Worm (Caenorhabditis elegans) whole organism, mixed stage, embryonic: ENCODE data around the gene ZK228.1.

ENCODE experiments used
- bed-3 ChIP-seq: fragments of 200-800 bp; sonication (Bioruptor generic); optimal IDR thresholded peaks from 3 replicates; lab custom pipeline; 2018; ENCODE audit warnings: mild to moderate bottlenecking, missing genetic modification characterization, moderate library complexity, missing compliant biosample characterization
- blmp-1 ChIP-seq: fragments of 150-350 bp; optimal IDR thresholded peaks from 2 replicates; lab custom pipeline; 2014; ENCODE audit warnings: missing biosample characterization, missing genetic modification characterization
- ceh-39 ChIP-seq: fragments of 150-350 bp; optimal IDR thresholded peaks from 2 replicates; lab custom pipeline; 2014; ENCODE audit warnings: missing biosample characterization, missing genetic modification characterization
- ceh-43 ChIP-seq: fragments of 200-800 bp; sonication (Bioruptor generic); optimal IDR thresholded peaks from 2 replicates; lab custom pipeline; 2018; ENCODE audit warnings: mild to moderate bottlenecking, missing genetic modification characterization, moderate library complexity, missing compliant biosample characterization
- ceh-83 ChIP-seq: fragments of 200-800 bp; sonication (Bioruptor generic); optimal IDR thresholded peaks from 2 replicates; lab custom pipeline; 2018; ENCODE audit warnings: mild to moderate bottlenecking, missing genetic modification characterization, missing compliant biosample characterization
- ces-1 ChIP-seq: fragments of 150-350 bp; optimal IDR thresholded peaks from 2 replicates; lab custom pipeline; 2014; ENCODE audit warnings: missing biosample characterization, missing genetic modification reagents, missing genetic modification characterization
- drap-1 ChIP-seq: fragments of 200-800 bp; sonication (Bioruptor generic); optimal IDR thresholded peaks from 3 replicates; lab custom pipeline; 2018; ENCODE audit warnings: mild to moderate bottlenecking, missing genetic modification characterization, missing compliant biosample characterization
- elt-1 ChIP-seq: sonication (generic microtip); optimal IDR thresholded peaks from 2 replicates; lab custom pipeline; 2017; ENCODE audit warnings: missing genetic modification characterization, mild to moderate bottlenecking, missing compliant biosample characterization, antibody characterized with exemption, moderate library complexity, borderline replicate concordance; ENCODE audit not compliant: insufficient read depth
- elt-3 ChIP-seq: fragments of 150-350 bp; optimal IDR thresholded peaks from 2 replicates; lab custom pipeline; 2014; ENCODE audit warnings: missing biosample characterization, missing genetic modification characterization
- flh-1 ChIP-seq: fragments of 200-800 bp; sonication (Bioruptor generic); optimal IDR thresholded peaks from 2 replicates; lab custom pipeline; 2018; ENCODE audit warnings: mild to moderate bottlenecking, missing genetic modification characterization, moderate library complexity, missing compliant biosample characterization
- ham-2 ChIP-seq: fragments of 200-800 bp; sonication (Bioruptor generic); optimal IDR thresholded peaks from 2 replicates; lab custom pipeline; 2018; ENCODE audit warnings: mild to moderate bottlenecking, missing genetic modification characterization, missing compliant biosample characterization
- hlh-1 ChIP-seq: fragments of 150-350 bp; optimal IDR thresholded peaks from 2 replicates; lab custom pipeline; 2014; ENCODE audit warnings: missing biosample characterization, missing genetic modification reagents, missing genetic modification characterization
- lin-13 ChIP-seq: fragments of 150-350 bp; optimal IDR thresholded peaks from 2 replicates; lab custom pipeline; 2014; ENCODE audit warnings: missing biosample characterization, missing genetic modification characterization
- lin-32 ChIP-seq: fragments of 200-800 bp; sonication (Bioruptor generic); optimal IDR thresholded peaks from 2 replicates; lab custom pipeline; 2018; ENCODE audit warnings: mild to moderate bottlenecking, missing genetic modification characterization, missing compliant biosample characterization
- lsy-2 ChIP-seq: fragments of 150-350 bp; optimal IDR thresholded peaks from 2 replicates; lab custom pipeline; 2014; ENCODE audit warnings: missing biosample characterization, missing genetic modification characterization
- mab-5 ChIP-seq: fragments of 150-350 bp; optimal IDR thresholded peaks from 2 replicates; lab custom pipeline; 2014; ENCODE audit warnings: missing biosample characterization, missing genetic modification characterization
- mep-1 ChIP-seq: fragments of 150-350 bp; optimal IDR thresholded peaks from 2 replicates; lab custom pipeline; 2017; ENCODE audit warnings: missing biosample characterization, missing genetic modification reagents, missing genetic modification characterization, inconsistent platforms
- nhr-12 ChIP-seq: fragments of 150-350 bp; optimal IDR thresholded peaks from 2 replicates; lab custom pipeline; 2014; ENCODE audit warnings: missing biosample characterization, missing genetic modification characterization
- nhr-2 ChIP-seq: fragments of 150-350 bp; optimal IDR thresholded peaks from 2 replicates; lab custom pipeline; 2014; ENCODE audit warnings: missing biosample characterization, missing genetic modification characterization
- nhr-237 ChIP-seq: fragments of 150-350 bp; optimal IDR thresholded peaks from 2 replicates; lab custom pipeline; 2014; ENCODE audit warnings: missing biosample characterization, missing genetic modification characterization
- nhr-28 ChIP-seq: fragments of 150-350 bp; optimal IDR thresholded peaks from 2 replicates; lab custom pipeline; 2014; ENCODE audit warnings: missing biosample characterization, missing genetic modification characterization
- nhr-76 ChIP-seq: sonication (generic microtip); optimal IDR thresholded peaks from 2 replicates; lab custom pipeline; 2017; ENCODE audit warnings: missing biosample characterization, missing genetic modification characterization
- pha-4 ChIP-seq: fragments of 150-350 bp; optimal IDR thresholded peaks from 2 replicates; lab custom pipeline; 2018; ENCODE audit warnings: missing biosample characterization, missing genetic modification reagents, missing genetic modification characterization
- sem-2 ChIP-seq: fragments of 200-800 bp; sonication (Bioruptor generic); optimal IDR thresholded peaks from 2 replicates; lab custom pipeline; 2018; ENCODE audit warnings: mild to moderate bottlenecking, missing genetic modification characterization, missing compliant biosample characterization
- snpc-4 ChIP-seq: fragments of 150-350 bp; optimal IDR thresholded peaks from 2 replicates; lab custom pipeline; 2014; ENCODE audit warnings: missing biosample characterization, missing genetic modification characterization
- tbx-8 ChIP-seq: fragments of 200-800 bp; sonication (Bioruptor generic); optimal IDR thresholded peaks from 2 replicates; lab custom pipeline; 2018; ENCODE audit warnings: mild to moderate bottlenecking, missing genetic modification characterization, moderate library complexity, missing compliant biosample characterization
- unc-39 ChIP-seq: fragments of 150-350 bp; optimal IDR thresholded peaks from 2 replicates; lab custom pipeline; 2014; ENCODE audit warnings: missing biosample characterization, missing genetic modification characterization
- unc-62 ChIP-seq: fragments of 150-350 bp; optimal IDR thresholded peaks from 2 replicates; lab custom pipeline; 2014; ENCODE audit warnings: missing biosample characterization, missing genetic modification reagents, missing genetic modification characterization
- zip-8 ChIP-seq: fragments of 150-350 bp; optimal IDR thresholded peaks from 2 replicates; lab custom pipeline; 2014; ENCODE audit warnings: missing biosample characterization, missing genetic modification characterization
- ztf-11 ChIP-seq: fragments of 150-350 bp; optimal IDR thresholded peaks from 2 replicates; lab custom pipeline; 2014; ENCODE audit warnings: missing biosample characterization, missing genetic modification characterization

The ZK228.1 gene

ce11 chrV:18412351-18412750 is 31.9 kb upstream of the ZK228.1 start:
- TF ChIP-seq ces-1 (GFP tag; lab: Kevin White, UChicago) = no peak
- TF ChIP-seq ham-2 (GFP tag; lab: Kevin White, UChicago) = no peak
- no peak for TF ChIP-seq pha-4 (tag; lab: Kevin White, UChicago)
- no peak for TF ChIP-seq ceh-39 (tag; lab: Kevin White, UChicago)
- TF ChIP-seq blmp-1 (tag; lab: Kevin White, UChicago) = no peak
- TF ChIP-seq elt-1 (tag; lab: Kevin White, UChicago) = no peak
- no peak for TF ChIP-seq nhr-28 (tag; lab: Kevin White, UChicago)
- TF ChIP-seq nhr-237 (tag; lab: Kevin White, UChicago) = no peak
- TF ChIP-seq nhr-76 (tag; lab: Kevin White, UChicago) = no peak
- no peak for TF ChIP-seq drap-1 (GFP tag; lab: Kevin White, UChicago)
- no peak for TF ChIP-seq flh-1
- TF ChIP-seq tbx-8 (GFP tag; lab: Kevin White, UChicago) = no peak
- no peak for TF ChIP-seq snpc-4 (tag; lab: Kevin White, UChicago)
- TF ChIP-seq ceh-83 (GFP tag; lab: Kevin White, UChicago) = no peak
- no peak for TF ChIP-seq ztf-11 (tag; lab: Kevin White, UChicago)
- TF ChIP-seq mep-1 = no peak

- TF ChIP-seq snpc-4 (tag; lab: Kevin White, UChicago) (no peak), elt-1 (tag; lab: Kevin White, UChicago) (no peak), lsy-2 (tag; lab: Kevin White, UChicago) (no peak), zip-8 (tag; lab: Kevin White, UChicago) (no peak), nhr-12 (no peak), unc-62 (GFP tag; lab: Kevin White, UChicago) (no peak), pha-4 (tag; lab: Kevin White, UChicago) (no peak), mab-5 (tag; lab: Kevin White, UChicago) (no peak), ceh-83 (GFP tag; lab: Kevin White, UChicago) (no peak), bed-3 (no peak), ham-2 (GFP tag; lab: Kevin White, UChicago) (no peak), lin-13 (no peak), tbx-8 (GFP tag; lab: Kevin White, UChicago) (no peak), blmp-1 (tag; lab: Kevin White, UChicago) (no peak), ceh-43 (GFP tag; lab: Kevin White, UChicago) (no peak), ces-1 (GFP tag; lab: Kevin White, UChicago) (no peak)
Observed at ce11 chrV:18412887-18413286, 31.3 kb upstream of the ZK228.1 start, which contains the start of gene ZK262.2. Gene ZK262.2, minus strand, starts transcription at chrV:18412987.

- TF ChIP-seq nhr-28 (tag; lab: Kevin White, UChicago) = no peak
- no peak for TF ChIP-seq elt-3 (tag; lab: Kevin White, UChicago)
- TF ChIP-seq ham-2 (GFP tag; lab: Kevin White, UChicago) = no peak
- no peak for TF ChIP-seq flh-1
- no peak for TF ChIP-seq nhr-12
- TF ChIP-seq lsy-2 (tag; lab: Kevin White, UChicago) = no peak
- no peak for TF ChIP-seq sem-2 (GFP tag; lab: Kevin White, UChicago)
- no peak for TF ChIP-seq unc-39
Observed at ce11 chrV:18414051-18414450, 30.2 kb upstream of the ZK228.1 start, which contains the start of gene txt-8. Gene txt-8, plus strand, starts transcription at chrV:18414351.

ce11 chrV:18420797-18421196 is 23.4 kb upstream of the ZK228.1 start, which contains the start of gene srj-26:
Gene srj-26, plus strand, starts transcription at chrV:18421097.
- TF ChIP-seq unc-39 (no peak), elt-3 (tag; lab: Kevin White, UChicago) (no peak), lin-32 (GFP tag; lab: Kevin White, UChicago) (no peak), pha-4 (tag; lab: Kevin White, UChicago) (no peak), tbx-8 (GFP tag; lab: Kevin White, UChicago) (no peak), bed-3 (no peak), ham-2 (GFP tag; lab: Kevin White, UChicago) (no peak), ceh-83 (GFP tag; lab: Kevin White, UChicago) (no peak), sem-2 (GFP tag; lab: Kevin White, UChicago) (no peak), nhr-76 (tag; lab: Kevin White, UChicago) (no peak), ceh-43 (GFP tag; lab: Kevin White, UChicago) (no peak)

- TF ChIP-seq hlh-1 (tag; lab: Kevin White, UChicago) (no peak), blmp-1 (tag; lab: Kevin White, UChicago) (no peak), flh-1 (no peak), bed-3 (no peak), nhr-12 (no peak), lin-32 (GFP tag; lab: Kevin White, UChicago) (no peak), ceh-83 (GFP tag; lab: Kevin White, UChicago) (no peak), mab-5 (tag; lab: Kevin White, UChicago) (no peak), unc-62 (GFP tag; lab: Kevin White, UChicago) (no peak), ztf-11 (tag; lab: Kevin White, UChicago) (no peak), nhr-76 (tag; lab: Kevin White, UChicago) (no peak), ces-1 (GFP tag; lab: Kevin White, UChicago) (no peak), nhr-2 (tag; lab: Kevin White, UChicago) (no peak)
Observed at ce11 chrV:18424471-18424870, 19.7 kb upstream of the ZK228.1 start, which contains the start of gene ZK262.4. Gene ZK262.4, minus strand, starts transcription at chrV:18424571.
